Worm (Caenorhabditis elegans): ENCODE data around the gene T11F9.1.
A peak's percentile ranks its signal among the peaks of the same experiment; 100 is the strongest.

The T11F9.1 gene

ce11 chrV:11506347-11506746, 47.0 kb downstream of the T11F9.1 start (continued):
- TF ChIP-seq egl-27 (tag; optimal IDR thresholded peaks at IDR 0.05) (no peak), unc-30 (tag; optimal IDR thresholded peaks at IDR 0.05) (no peak), nhr-76 (tag; optimal IDR thresholded peaks at IDR 0.05) (no peak), ceh-82 (tag; optimal IDR thresholded peaks at IDR 0.05) (no peak), dpl-1 (GFP tag; optimal IDR thresholded peaks at IDR 0.05) (no peak), lin-35 (GFP tag; optimal IDR thresholded peaks at IDR 0.05) (no peak), tlp-1 (tag; optimal IDR thresholded peaks at IDR 0.05) (no peak), mab-9 (GFP tag; IDR thresholded peaks at IDR 0.05) (no peak), ztf-11 (tag; optimal IDR thresholded peaks at IDR 0.05) (no peak), nhr-84 (tag; optimal IDR thresholded peaks at IDR 0.05) (no peak), ceh-8 (GFP tag; optimal IDR thresholded peaks at IDR 0.05) (no peak), sup-37 (GFP tag; optimal IDR thresholded peaks at IDR 0.05) (no peak), mef-2 (tag; optimal IDR thresholded peaks at IDR 0.05) (no peak), aly-2 (tag; optimal IDR thresholded peaks at IDR 0.05) (no peak), unc-86 (tag; optimal IDR thresholded peaks at IDR 0.05) (no peak), lin-13 (GFP tag; optimal IDR thresholded peaks at IDR 0.05) (no peak), vab-15 (tag; optimal IDR thresholded peaks at IDR 0.05) (no peak), tbx-2 (tag; optimal IDR thresholded peaks at IDR 0.05) (no peak), nhr-71 (tag; optimal IDR thresholded peaks at IDR 0.05) (peak; percentile 72), ztf-4 (tag; optimal IDR thresholded peaks at IDR 0.05) (no peak), ceh-90 (tag; optimal IDR thresholded peaks at IDR 0.05) (no peak), elt-2 (tag; optimal IDR thresholded peaks at IDR 0.05) (no peak), pax-3 (tag; optimal IDR thresholded peaks at IDR 0.05) (no peak), sox-4 (tag; optimal IDR thresholded peaks at IDR 0.05) (no peak), ceh-88 (GFP tag; IDR thresholded peaks at IDR 0.05) (no peak), hlh-17 (GFP tag; optimal IDR thresholded peaks at IDR 0.05; ENCODE audit: borderline replicate concordance) (no peak), nhr-28 (tag; optimal IDR thresholded peaks at IDR 0.05) (no peak)

ce11 chrV:11508773-11509172, 49.4 kb downstream of the T11F9.1 start, which contains the start of gene ttll-5:
TSS of gene ttll-5 (plus strand) at chrV:11509060.
- no peak for TF ChIP-seq egl-13 (tag; optimal IDR thresholded peaks at IDR 0.05)
- TF ChIP-seq pag-3 (tag; optimal IDR thresholded peaks at IDR 0.05; ENCODE audit: borderline replicate concordance, insufficient read depth) = peak; percentile 57
- no peak for TF ChIP-seq nhr-47 (tag; optimal IDR thresholded peaks at IDR 0.05)
- TF ChIP-seq lin-13 (GFP tag; optimal IDR thresholded peaks at IDR 0.05) = no peak
- peak; percentile 5 for TF ChIP-seq snu-23 (GFP tag; optimal IDR thresholded peaks at IDR 0.05)
- peak; percentile 21 for TF ChIP-seq skn-1 (tag; optimal IDR thresholded peaks at IDR 0.05)
- TF ChIP-seq lin-35 (GFP tag; optimal IDR thresholded peaks at IDR 0.05) = no peak
- no peak for TF ChIP-seq zip-4 (GFP tag; optimal IDR thresholded peaks at IDR 0.05)
- TF ChIP-seq rnt-1 (tag; optimal IDR thresholded peaks at IDR 0.05) = no peak
- TF ChIP-seq vab-15 (tag; optimal IDR thresholded peaks at IDR 0.05) = no peak
- TF ChIP-seq sptf-1 (tag; optimal IDR thresholded peaks at IDR 0.05) = no peak
- no peak for TF ChIP-seq efl-3 (GFP tag; optimal IDR thresholded peaks at IDR 0.05)
- TF ChIP-seq lin-15B (tag; optimal IDR thresholded peaks at IDR 0.05) = no peak
- no peak for TF ChIP-seq mep-1 (tag; optimal IDR thresholded peaks at IDR 0.05)
- TF ChIP-seq elt-2 (tag; optimal IDR thresholded peaks at IDR 0.05) = no peak
- peak; percentile 62 for TF ChIP-seq blmp-1 (tag; optimal IDR thresholded peaks at IDR 0.05)
- no peak for TF ChIP-seq snpc-4 (tag; optimal IDR thresholded peaks at IDR 0.05)
- no peak for TF ChIP-seq ces-1 (GFP tag; optimal IDR thresholded peaks at IDR 0.05)
- no peak for TF ChIP-seq C34B4.2 (tag; optimal IDR thresholded peaks at IDR 0.05)
- TF ChIP-seq hlh-17 (GFP tag; optimal IDR thresholded peaks at IDR 0.05; ENCODE audit: borderline replicate concordance) = no peak
- no peak for TF ChIP-seq mab-9 (GFP tag; IDR thresholded peaks at IDR 0.05)
- TF ChIP-seq efl-1 (optimal IDR thresholded peaks at IDR 0.05) = no peak
- peak in 1 of 2 experiments; percentile 70 for TF ChIP-seq efl-1 (GFP tag; optimal IDR thresholded peaks at IDR 0.05 in 1 of 2)
- TF ChIP-seq lin-14 (GFP tag; optimal IDR thresholded peaks at IDR 0.05) = peak; percentile 55
- TF ChIP-seq dsc-1 (tag; optimal IDR thresholded peaks at IDR 0.05) = no peak
- TF ChIP-seq irx-1 (tag; optimal IDR thresholded peaks at IDR 0.05) = no peak
- no peak for TF ChIP-seq nhr-71 (tag; optimal IDR thresholded peaks at IDR 0.05)
- TF ChIP-seq nhr-90 (tag; optimal IDR thresholded peaks at IDR 0.05; ENCODE audit: poor library complexity) = no peak
- peak in 3 of 6 experiments; percentile 6 to 62 (median 62) for TF ChIP-seq elt-3 (tag; optimal IDR thresholded peaks at IDR 0.05)
- no peak for TF ChIP-seq lsy-2 (tag; optimal IDR thresholded peaks at IDR 0.05)
- no peak for TF ChIP-seq nhr-12 (tag; optimal IDR thresholded peaks at IDR 0.05)
- TF ChIP-seq nhr-77 (tag; optimal IDR thresholded peaks at IDR 0.05) = no peak

Measured in whole organism, L1 larva.